Worm (Caenorhabditis elegans): Measurements from ENCODE around the gene aly-2.
A peak's percentile ranks its signal among the peaks of the same experiment; 100 is the strongest.

aly-2 gene

ce11 chrIV:9100835-9101234 lies 46.4 kb upstream of the aly-2 start:
- no peak for TF ChIP-seq aha-1 (tag; optimal IDR thresholded peaks at IDR 0.05)
- no peak for TF ChIP-seq pqm-1 (tag; optimal IDR thresholded peaks at IDR 0.05)
- no peak for TF ChIP-seq sox-4 (tag; optimal IDR thresholded peaks at IDR 0.05)
- TF ChIP-seq nhr-76 (tag; optimal IDR thresholded peaks at IDR 0.05) = no peak
- no peak for TF ChIP-seq lin-39 (tag; optimal IDR thresholded peaks at IDR 0.05)
- no peak for TF ChIP-seq zip-4 (GFP tag; optimal IDR thresholded peaks at IDR 0.05)
- TF ChIP-seq hpl-2 (GFP tag; optimal IDR thresholded peaks at IDR 0.05) = no peak
- no peak for TF ChIP-seq sptf-1 (tag; optimal IDR thresholded peaks at IDR 0.05)
- no peak for TF ChIP-seq grh-1 (GFP tag; IDR thresholded peaks at IDR 0.05)
- no peak for TF ChIP-seq mep-1 (tag; optimal IDR thresholded peaks at IDR 0.05)
- TF ChIP-seq C04F5.9 (tag; optimal IDR thresholded peaks at IDR 0.05) = no peak
- TF ChIP-seq ceh-90 (tag; optimal IDR thresholded peaks at IDR 0.05) = no peak
- no peak for TF ChIP-seq vab-15 (tag; optimal IDR thresholded peaks at IDR 0.05)
- TF ChIP-seq elt-2 (tag; optimal IDR thresholded peaks at IDR 0.05) = no peak
- no peak for TF ChIP-seq aly-2 (tag; optimal IDR thresholded peaks at IDR 0.05)

- no peak for TF ChIP-seq nhr-237 (tag; optimal IDR thresholded peaks at IDR 0.05)
- TF ChIP-seq lin-39 (tag; optimal IDR thresholded peaks at IDR 0.05) = no peak
- no peak for TF ChIP-seq efl-3 (GFP tag; optimal IDR thresholded peaks at IDR 0.05)
- no peak for TF ChIP-seq ceh-82 (tag; optimal IDR thresholded peaks at IDR 0.05)
- no peak for TF ChIP-seq dsc-1 (tag; optimal IDR thresholded peaks at IDR 0.05)
- peak; percentile 55 to 81 for TF ChIP-seq lin-35 (GFP tag; optimal IDR thresholded peaks at IDR 0.05)
- no peak for TF ChIP-seq nhr-47 (tag; optimal IDR thresholded peaks at IDR 0.05)
- TF ChIP-seq egl-27 (tag; optimal IDR thresholded peaks at IDR 0.05) = no peak
- no peak for TF ChIP-seq lin-15B (tag; optimal IDR thresholded peaks at IDR 0.05)
- peak in 1 of 2 experiments; percentile 54 for TF ChIP-seq lsy-2 (tag; optimal IDR thresholded peaks at IDR 0.05)
- TF ChIP-seq dpl-1 (GFP tag; optimal IDR thresholded peaks at IDR 0.05) = peak; percentile 45 to 82 (median 70)
- TF ChIP-seq zip-4 (GFP tag; optimal IDR thresholded peaks at IDR 0.05) = no peak
- no peak for TF ChIP-seq isw-1 (GFP tag; IDR thresholded peaks at IDR 0.05)
- no peak for TF ChIP-seq nhr-71 (tag; optimal IDR thresholded peaks at IDR 0.05)
- no peak for TF ChIP-seq F16B12.6 (tag; optimal IDR thresholded peaks at IDR 0.05)
- no peak for TF ChIP-seq aha-1 (tag; optimal IDR thresholded peaks at IDR 0.05)
- TF ChIP-seq rnt-1 (tag; optimal IDR thresholded peaks at IDR 0.05) = no peak
- no peak for TF ChIP-seq xbp-1 (tag; optimal IDR thresholded peaks at IDR 0.05)
- TF ChIP-seq unc-62 (GFP tag; optimal IDR thresholded peaks at IDR 0.05) = no peak
- peak; percentile 14 for TF ChIP-seq skn-1 (tag; optimal IDR thresholded peaks at IDR 0.05)
- TF ChIP-seq snu-23 (GFP tag; optimal IDR thresholded peaks at IDR 0.05) = no peak
- peak; percentile 41 for TF ChIP-seq nhr-85 (tag)
- no peak for TF ChIP-seq tbx-2 (tag; optimal IDR thresholded peaks at IDR 0.05)
- no peak for TF ChIP-seq Y116A8C.19 (tag; optimal IDR thresholded peaks at IDR 0.05; ENCODE audit: borderline replicate concordance)
- TF ChIP-seq elt-3 (tag; optimal IDR thresholded peaks at IDR 0.05) = no peak
- peak; percentile 9 to 73 for TF ChIP-seq efl-1 (optimal IDR thresholded peaks at IDR 0.05)
- peak; percentile 79 to 97 for TF ChIP-seq efl-1 (GFP tag; optimal IDR thresholded peaks at IDR 0.05 in 1 of 2)
- no peak for TF ChIP-seq C34B4.2 (tag; optimal IDR thresholded peaks at IDR 0.05)
- TF ChIP-seq ceh-8 (GFP tag; optimal IDR thresholded peaks at IDR 0.05) = no peak
- TF ChIP-seq nhr-76 (tag; optimal IDR thresholded peaks at IDR 0.05) = no peak
- TF ChIP-seq mep-1 (tag; optimal IDR thresholded peaks at IDR 0.05) = no peak
- no peak for TF ChIP-seq lin-13 (GFP tag; optimal IDR thresholded peaks at IDR 0.05)
- TF ChIP-seq sup-37 (GFP tag; optimal IDR thresholded peaks at IDR 0.05) = no peak
- TF ChIP-seq nhr-11 (tag; optimal IDR thresholded peaks at IDR 0.05) = no peak
- TF ChIP-seq ztf-4 (tag; optimal IDR thresholded peaks at IDR 0.05) = no peak
- no peak for TF ChIP-seq snpc-4 (tag; optimal IDR thresholded peaks at IDR 0.05)
- TF ChIP-seq blmp-1 (tag; optimal IDR thresholded peaks at IDR 0.05) = no peak
- TF ChIP-seq nhr-28 (tag; optimal IDR thresholded peaks at IDR 0.05) = no peak
- TF ChIP-seq nhr-19 (GFP tag; conservative IDR thresholded peaks at IDR 0.05) = no peak
- no peak for TF ChIP-seq pax-3 (tag; optimal IDR thresholded peaks at IDR 0.05)
Observed at ce11 chrIV:9104071-9105016, 42.9 kb upstream of the aly-2 start, which contains the start of the genes C01F6.14 and fem-3. Gene C01F6.14, minus strand, starts transcription at chrIV:9104121. Gene fem-3, plus strand, starts transcription at chrIV:9104966.
